Fruit fly (Drosophila melanogaster) S2 (cell line): Measurements from ENCODE around the gene CG12204.

Source experiments
- CG8478 ChIP-seq: fragments of >200 bp; optimal IDR thresholded peaks from 2 replicates; lab custom pipeline; 2018
- CTCF ChIP-seq, 2 experiments: fragments of >200 bp; optimal IDR thresholded peaks; 2 replicates each; lab custom pipeline; 2018

dm6 chrX:19474763-19475162 lies 19.4 kb downstream of the CG12204 start, which contains the start of gene narya:
- no peak for TF ChIP-seq CTCF (optimal IDR thresholded peaks at IDR 0.05; lab: Kevin White, UChicago)
- TF ChIP-seq CG8478 (lab: Kevin White, UChicago), result no peak
